Fruit fly (Drosophila melanogaster): ENCODE measurements around the gene eloF.
A peak's percentile ranks its signal among the peaks of the same experiment; 100 is the strongest.

The eloF gene

dm6 chr3R:9800644-9801330 lies 13.2 kb upstream of the eloF start, which contains the start of the genes CG9467 and CG8526:
Gene CG9467, minus strand, starts transcription at chr3R:9801026.
Gene CG8526, plus strand, starts transcription at chr3R:9801280.
- TF ChIP-seq CG17801 (GFP tag; optimal IDR thresholded peaks at IDR 0.05; ENCODE audit: partially characterized antibody): peak; percentile 8

dm6 chr3R:9808946-9809545 lies 4.9 kb upstream of the eloF start, which contains the start of gene FBXO11:
Gene FBXO11, minus strand, starts transcription at chr3R:9809368.
- TF ChIP-seq CG17801 (GFP tag; optimal IDR thresholded peaks at IDR 0.05; ENCODE audit: partially characterized antibody): peak; percentile 71

dm6 chr3R:9812447-9812846 lies 1.5 kb upstream of the eloF start, which contains the start of gene CG8534:
Gene CG8534, plus strand, starts transcription at chr3R:9812747.
- no peak for TF ChIP-seq CG17801 (GFP tag; optimal IDR thresholded peaks at IDR 0.05; ENCODE audit: partially characterized antibody)

- no peak for TF ChIP-seq CG17801 (GFP tag; optimal IDR thresholded peaks at IDR 0.05; ENCODE audit: partially characterized antibody)
These were observed 2.9 kb downstream of the eloF start, which contains the start of gene CG16904 for dm6 chr3R:9816879-9817278. Gene CG16904, minus strand, starts transcription at chr3R:9816979.

- TF ChIP-seq CG17801 (GFP tag; optimal IDR thresholded peaks at IDR 0.05; ENCODE audit: partially characterized antibody): no peak
These were observed 4.3 kb downstream of the eloF start, which contains the start of gene CG9459 for dm6 chr3R:9818295-9818694. Gene CG9459, minus strand, starts transcription at chr3R:9818395.

- no peak for TF ChIP-seq CG17801 (GFP tag; optimal IDR thresholded peaks at IDR 0.05; ENCODE audit: partially characterized antibody)
These were observed 5.8 kb downstream of the eloF start, which contains the start of gene CG9458 for dm6 chr3R:9819777-9820176. Gene CG9458, minus strand, starts transcription at chr3R:9819877.

dm6 chr3R:9821091-9821490 lies 7.1 kb downstream of the eloF start, which contains the start of gene CG42857:
Gene CG42857, minus strand, starts transcription at chr3R:9821191.
- no peak for TF ChIP-seq CG17801 (GFP tag; optimal IDR thresholded peaks at IDR 0.05; ENCODE audit: partially characterized antibody)

- TF ChIP-seq CG17801 (GFP tag; optimal IDR thresholded peaks at IDR 0.05; ENCODE audit: partially characterized antibody): no peak
These were observed 9.8 kb downstream of the eloF start, which contains the start of gene CG34302 for dm6 chr3R:9823723-9824122. Gene CG34302, minus strand, starts transcription at chr3R:9823823.

dm6 chr3R:9851653-9852052 lies 37.7 kb downstream of the eloF start:
- no peak for TF ChIP-seq CG17801 (GFP tag; optimal IDR thresholded peaks at IDR 0.05; ENCODE audit: partially characterized antibody)

dm6 chr3R:9857785-9858184 lies 43.8 kb downstream of the eloF start:
- TF ChIP-seq CG17801 (GFP tag; optimal IDR thresholded peaks at IDR 0.05; ENCODE audit: partially characterized antibody): no peak

dm6 chr3R:9860561-9860960 lies 46.6 kb downstream of the eloF start:
- no peak for TF ChIP-seq CG17801 (GFP tag; optimal IDR thresholded peaks at IDR 0.05; ENCODE audit: partially characterized antibody)
